Worm (Caenorhabditis elegans) whole organism, young adult: ENCODE measurements around the gene ZK1010.10.

Experiments
- B0035.1 ChIP-seq: sonication (generic microtip); optimal IDR thresholded peaks from 2 replicates; lab custom pipeline; 2016; ENCODE audit warnings: missing genetic modification characterization, mild to moderate bottlenecking, missing compliant biosample characterization, missing genotype, missing genetic modification reagents
- C17E4.6 ChIP-seq: fragments of 200-800 bp; sonication (Bioruptor generic); IDR thresholded peaks from 2 replicates; pipeline ENCODE4 v1.3.6; 2022; ENCODE audit warnings: missing genetic modification reagents, missing genetic modification characterization, missing compliant biosample characterization
- F33H1.4 ChIP-seq: fragments of 200-800 bp; sonication (Bioruptor generic); IDR thresholded peaks from 2 replicates; pipeline ENCODE4 v1.3.6; 2022; ENCODE audit warnings: missing genetic modification reagents, missing genetic modification characterization, missing compliant biosample characterization
- F39B2.1 ChIP-seq: fragments of 200-800 bp; sonication (Bioruptor generic); IDR thresholded peaks from 2 replicates; pipeline ENCODE4 v1.3.6; 2022; ENCODE audit warnings: missing genetic modification reagents, missing genetic modification characterization, missing compliant biosample characterization
- F57C9.4 ChIP-seq: sonication (generic microtip); optimal IDR thresholded peaks from 2 replicates; lab custom pipeline; 2017; ENCODE audit warnings: mild to moderate bottlenecking, missing genetic modification characterization, missing compliant biosample characterization
- K12H6.12 ChIP-seq: fragments of 200-800 bp; sonication (Bioruptor generic); optimal IDR thresholded peaks from 2 replicates; lab custom pipeline; 2018; ENCODE audit warnings: mild to moderate bottlenecking, missing genetic modification characterization, missing compliant biosample characterization
- Y95B8A.8 ChIP-seq: fragments of 200-800 bp; sonication (Bioruptor generic); IDR thresholded peaks from 2 replicates; pipeline ENCODE4 v1.3.6; 2022; ENCODE audit warnings: missing genetic modification reagents, missing genetic modification characterization, missing compliant biosample characterization
- ZK185.1 ChIP-seq: sonication (generic microtip); optimal IDR thresholded peaks from 2 replicates; lab custom pipeline; 2016; ENCODE audit warnings: mild to moderate bottlenecking, missing genetic modification characterization, missing compliant biosample characterization; ENCODE audit not compliant: poor library complexity, severe bottlenecking
- ama-1 ChIP-seq, 3 experiments: fragments of 150-350 bp in 1 of 3; sonication (generic microtip) in 2 of 3; optimal IDR thresholded peaks; 2 replicates each; lab custom pipeline; 2014 to 2018; ENCODE audit warnings: missing biosample characterization in 2 of 3, missing genetic modification characterization in 2 of 3, missing genetic modification reagents in 2 of 3
- aptf-2 ChIP-seq: fragments of 200-800 bp; sonication (Bioruptor generic); conservative IDR thresholded peaks from 2 replicates; pipeline ENCODE4 v1.3.6; 2022; ENCODE audit warnings: missing genetic modification reagents, missing genetic modification characterization, missing compliant biosample characterization
- aptf-3 ChIP-seq: fragments of 200-800 bp; sonication (Bioruptor generic); IDR thresholded peaks from 2 replicates; pipeline ENCODE4 v1.3.6; 2022; ENCODE audit warnings: missing genetic modification characterization, missing compliant biosample characterization
- athp-1 ChIP-seq: sonication (generic microtip); optimal IDR thresholded peaks from 2 replicates; lab custom pipeline; 2017; ENCODE audit warnings: mild to moderate bottlenecking, missing genetic modification characterization, missing compliant biosample characterization
- attf-5 ChIP-seq: fragments of 200-800 bp; sonication (Bioruptor generic); optimal IDR thresholded peaks from 2 replicates; lab custom pipeline; 2018; ENCODE audit warnings: mild to moderate bottlenecking, missing genetic modification characterization, missing compliant biosample characterization
- attf-6 ChIP-seq: fragments of 200-800 bp; sonication (Bioruptor generic); IDR thresholded peaks from 2 replicates; pipeline ENCODE4 v1.3.6; 2022; ENCODE audit warnings: missing genetic modification reagents, missing genetic modification characterization, missing compliant biosample characterization
- bed-2 ChIP-seq: fragments of 200-800 bp; sonication (Bioruptor generic); IDR thresholded peaks from 2 replicates; pipeline ENCODE4 v1.3.6; 2022; ENCODE audit warnings: missing genetic modification reagents, missing genetic modification characterization, missing compliant biosample characterization
- ceh-27 ChIP-seq: fragments of 200-800 bp; sonication (Bioruptor generic); optimal IDR thresholded peaks from 2 replicates; lab custom pipeline; 2018; ENCODE audit warnings: mild to moderate bottlenecking, missing genetic modification characterization, moderate library complexity, missing compliant biosample characterization
- ceh-40 ChIP-seq: fragments of 200-800 bp; sonication (Bioruptor generic); IDR thresholded peaks from 2 replicates; pipeline ENCODE4 v1.3.6; 2022; ENCODE audit warnings: missing genetic modification characterization, missing compliant biosample characterization
- ceh-58 ChIP-seq: fragments of 200-800 bp; sonication (Bioruptor generic); IDR thresholded peaks from 2 replicates; pipeline ENCODE4 v1.3.6; 2022; ENCODE audit warnings: missing genetic modification characterization, missing compliant biosample characterization
- ceh-79 ChIP-seq: sonication (generic microtip); optimal IDR thresholded peaks from 2 replicates; lab custom pipeline; 2017; ENCODE audit warnings: mild to moderate bottlenecking, missing genetic modification characterization, missing compliant biosample characterization
- ceh-91 ChIP-seq: fragments of 200-800 bp; sonication (Bioruptor generic); IDR thresholded peaks from 2 replicates; pipeline ENCODE4 v1.3.6; 2022; ENCODE audit warnings: missing genetic modification reagents, missing genetic modification characterization, missing compliant biosample characterization
- chd-7 ChIP-seq: sonication (generic microtip); optimal IDR thresholded peaks from 2 replicates; lab custom pipeline; 2016; ENCODE audit warnings: mild to moderate bottlenecking, missing genetic modification characterization, moderate library complexity, missing compliant biosample characterization
- dpff-1 ChIP-seq: sonication (generic microtip); optimal IDR thresholded peaks from 2 replicates; lab custom pipeline; 2017; ENCODE audit warnings: mild to moderate bottlenecking, missing genetic modification characterization, missing compliant biosample characterization
- egrh-3 ChIP-seq: fragments of 200-800 bp; sonication (Bioruptor generic); IDR thresholded peaks from 2 replicates; pipeline ENCODE4 v1.3.6; 2022; ENCODE audit warnings: missing genetic modification reagents, missing genetic modification characterization, missing compliant biosample characterization
- fkh-3 ChIP-seq: sonication (generic microtip); optimal IDR thresholded peaks from 2 replicates; lab custom pipeline; 2016; ENCODE audit warnings: mild to moderate bottlenecking, missing genetic modification characterization, missing compliant biosample characterization
- gei-17 ChIP-seq: fragments of 200-800 bp; sonication (Bioruptor generic); optimal IDR thresholded peaks from 2 replicates; lab custom pipeline; 2018; ENCODE audit warnings: mild to moderate bottlenecking, missing genetic modification characterization, missing compliant biosample characterization
- him-1 ChIP-seq: sonication (generic microtip); optimal IDR thresholded peaks from 2 replicates; lab custom pipeline; 2016; ENCODE audit warnings: missing genotype, missing genetic modification reagents, missing genetic modification characterization, missing compliant biosample characterization
- hlh-26 ChIP-seq: fragments of 200-800 bp; sonication (Bioruptor generic); conservative IDR thresholded peaks from 2 replicates; pipeline ENCODE4 v1.3.6; 2022; ENCODE audit warnings: missing genetic modification reagents, missing genetic modification characterization, missing compliant biosample characterization
- lag-1 ChIP-seq: fragments of 200-800 bp; sonication (Bioruptor generic); IDR thresholded peaks from 2 replicates; pipeline ENCODE4 v1.3.6; 2022; ENCODE audit warnings: missing genetic modification reagents, missing genetic modification characterization, missing compliant biosample characterization
- let-526 ChIP-seq: fragments of 200-800 bp; sonication (Bioruptor generic); IDR thresholded peaks from 2 replicates; pipeline ENCODE4 v1.3.6; 2022; ENCODE audit warnings: missing genetic modification reagents, missing genetic modification characterization, missing compliant biosample characterization
- lin-35 ChIP-seq, 3 experiments: fragments of 150-350 bp in 2 of 3; sonication (generic microtip) in 1 of 3; optimal IDR thresholded peaks; 2 replicates each; lab custom pipeline; 2014 to 2018; ENCODE audit warnings: missing biosample characterization in 3 of 3, missing genetic modification characterization in 3 of 3, missing genetic modification reagents in 3 of 3
- lin-40 ChIP-seq: sonication (generic microtip); optimal IDR thresholded peaks from 2 replicates; lab custom pipeline; 2016; ENCODE audit warnings: missing genetic modification characterization, mild to moderate bottlenecking, missing compliant biosample characterization, missing genotype, missing genetic modification reagents
- lsy-27 ChIP-seq: sonication (generic microtip); optimal IDR thresholded peaks from 2 replicates; lab custom pipeline; 2017; ENCODE audit warnings: missing genetic modification characterization, mild to moderate bottlenecking, missing compliant biosample characterization, antibody characterized with exemption, missing genotype, borderline replicate concordance; ENCODE audit not compliant: insufficient read depth
- mel-28 ChIP-seq: sonication (generic microtip); optimal IDR thresholded peaks from 2 replicates; lab custom pipeline; 2016; ENCODE audit warnings: borderline replicate concordance, mild to moderate bottlenecking, missing genetic modification characterization, missing compliant biosample characterization
- mxl-1 ChIP-seq: sonication (generic microtip); optimal IDR thresholded peaks from 2 replicates; lab custom pipeline; 2016; ENCODE audit warnings: missing genetic modification characterization, missing compliant biosample characterization
- nfya-2 ChIP-seq: fragments of 200-800 bp; sonication (Bioruptor generic); IDR thresholded peaks from 2 replicates; pipeline ENCODE4 v1.3.6; 2022; ENCODE audit warnings: missing genetic modification reagents, missing genetic modification characterization, missing compliant biosample characterization
- nhr-179 ChIP-seq: sonication (generic microtip); optimal IDR thresholded peaks from 2 replicates; lab custom pipeline; 2016; ENCODE audit warnings: mild to moderate bottlenecking, missing genetic modification characterization, missing compliant biosample characterization
- nhr-27 ChIP-seq: fragments of 200-800 bp; sonication (Bioruptor generic); optimal IDR thresholded peaks from 2 replicates; lab custom pipeline; 2018; ENCODE audit warnings: mild to moderate bottlenecking, missing genetic modification characterization, moderate library complexity, missing compliant biosample characterization
- nhr-90 ChIP-seq: sonication (generic microtip); optimal IDR thresholded peaks from 2 replicates; lab custom pipeline; 2016; ENCODE audit warnings: missing genotype, mild to moderate bottlenecking, missing genetic modification characterization, missing compliant biosample characterization
- pha-4 ChIP-seq: fragments of 150-350 bp; sonication (generic microtip); optimal IDR thresholded peaks from 2 replicates; lab custom pipeline; 2014; ENCODE audit warnings: missing biosample characterization, missing genetic modification reagents, missing genetic modification characterization
- rcor-1 ChIP-seq: fragments of 200-800 bp; sonication (Bioruptor generic); IDR thresholded peaks from 2 replicates; pipeline ENCODE4 v1.3.6; 2022; ENCODE audit warnings: missing genetic modification reagents, missing genetic modification characterization, missing compliant biosample characterization
- rpc-1 ChIP-seq, 2 experiments: fragments of 150-350 bp in 1 of 2; sonication (generic microtip) in 1 of 2; optimal IDR thresholded peaks; 2 replicates each; lab custom pipeline; 2014 to 2018; ENCODE audit warnings: missing biosample characterization in 1 of 2, missing genetic modification characterization in 1 of 2, missing genetic modification reagents in 1 of 2, missing genotype in 1 of 2
- snpc-3.4 ChIP-seq: sonication (generic microtip); optimal IDR thresholded peaks from 2 replicates; lab custom pipeline; 2017; ENCODE audit warnings: missing genetic modification characterization, mild to moderate bottlenecking, missing compliant biosample characterization, antibody characterized with exemption, moderate library complexity, missing genotype, missing genetic modification reagents
- unc-130 ChIP-seq: sonication (generic microtip); optimal IDR thresholded peaks from 2 replicates; lab custom pipeline; 2016; ENCODE audit warnings: missing genetic modification reagents, missing genetic modification characterization, missing compliant biosample characterization
- unc-62 ChIP-seq: fragments of 150-350 bp; optimal IDR thresholded peaks from 2 replicates; lab custom pipeline; 2014; ENCODE audit warnings: missing biosample characterization, missing genetic modification reagents, missing genetic modification characterization
- zim-3 ChIP-seq: sonication (generic microtip); optimal IDR thresholded peaks from 2 replicates; lab custom pipeline; 2017; ENCODE audit warnings: mild to moderate bottlenecking, missing genetic modification characterization, moderate library complexity, missing compliant biosample characterization
- ztf-25 ChIP-seq: fragments of 200-800 bp; sonication (Bioruptor generic); IDR thresholded peaks from 2 replicates; pipeline ENCODE4 v1.3.6; 2022; ENCODE audit warnings: missing genetic modification reagents, missing genetic modification characterization, missing compliant biosample characterization
- ztf-6 ChIP-seq: fragments of 200-800 bp; sonication (Bioruptor generic); IDR thresholded peaks from 2 replicates; pipeline ENCODE4 v1.3.6; 2022; ENCODE audit warnings: missing genetic modification reagents, missing genetic modification characterization, missing compliant biosample characterization

The ZK1010.10 gene

ce11 chrIII:13015754-13016317 lies 13.7 kb downstream of the ZK1010.10 start (continued):
- TF ChIP-seq mxl-1: peak; percentile 52
- peak; percentile 9 for TF ChIP-seq ceh-27 (GFP tag; lab: Kevin White, UChicago)
- TF ChIP-seq aptf-2 (GFP tag; lab: Robert Waterston, UW): no peak
- no peak for TF ChIP-seq ztf-6
- TF ChIP-seq B0035.1: no peak
- no peak for TF ChIP-seq gei-17
- TF ChIP-seq K12H6.12 (tag; lab: Kevin White, UChicago): no peak
- TF ChIP-seq bed-2: no peak
- TF ChIP-seq ceh-58: 0 out of 2 replicates have a peak, but pooled peaks have one; percentile 12
- TF ChIP-seq C17E4.6: no peak
- TF ChIP-seq rcor-1 (GFP tag; lab: Robert Waterston, UW): peak; percentile 33; the same call in 1 of the 2 replicates
- TF ChIP-seq ZK185.1 (tag; lab: Kevin White, UChicago): no peak
- peak; percentile 42; the same call in 1 of the 2 replicates for TF ChIP-seq F33H1.4 (GFP tag; lab: Robert Waterston, UW)
- no peak for TF ChIP-seq pha-4 (tag; lab: Kevin White, UChicago)
- TF ChIP-seq let-526: 0 out of 2 replicates have a peak, but pooled peaks have one; percentile 13
- no peak for TF ChIP-seq dpff-1
- peak; percentile 25 for TF ChIP-seq attf-5 (GFP tag; lab: Kevin White, UChicago)
- no peak for TF ChIP-seq nhr-179
- TF ChIP-seq nhr-90: peak; percentile 66
- no peak for TF ChIP-seq aptf-3 (GFP tag; lab: Robert Waterston, UW)
- peak; percentile 31 for TF ChIP-seq snpc-3.4 (tag; lab: Kevin White, UChicago)
- 0 out of 2 replicates have a peak, but pooled peaks have one; percentile 54 for TF ChIP-seq ztf-25 (GFP tag; lab: Robert Waterston, UW)
- peak; percentile 57 for TF ChIP-seq lin-40
- no peak for TF ChIP-seq zim-3 (tag; lab: Kevin White, UChicago)
- TF ChIP-seq unc-62: no peak
- no peak for TF ChIP-seq hlh-26 (GFP tag; lab: Robert Waterston, UW)
- TF ChIP-seq nfya-2 (GFP tag; lab: Robert Waterston, UW): no peak
- TF ChIP-seq ama-1 (optimal IDR thresholded peaks at IDR 0.05; lab: Kevin White, UChicago): no peak
- peak; percentile 4 to 76 for TF ChIP-seq ama-1 (GFP tag; optimal IDR thresholded peaks at IDR 0.05; lab: Kevin White, UChicago)
- no peak for TF ChIP-seq F39B2.1 (GFP tag; lab: Robert Waterston, UW)
- TF ChIP-seq unc-130 (GFP tag; lab: Kevin White, UChicago): no peak
- TF ChIP-seq lin-35 (GFP tag; optimal IDR thresholded peaks at IDR 0.05; lab: Kevin White, UChicago): peak in 1 of 3 experiments; percentile 44
- peak; percentile 37 for TF ChIP-seq athp-1 (tag; lab: Kevin White, UChicago)
- no peak for TF ChIP-seq lag-1
- peak; percentile 69 for TF ChIP-seq him-1 (tag; lab: Kevin White, UChicago)
- no peak for TF ChIP-seq attf-6
- no peak for TF ChIP-seq ceh-91 (GFP tag; lab: Robert Waterston, UW)
- no peak for TF ChIP-seq F57C9.4 (tag; lab: Kevin White, UChicago)
- TF ChIP-seq chd-7: peak; percentile 18
- TF ChIP-seq fkh-3: no peak
- TF ChIP-seq nhr-27 (tag; lab: Kevin White, UChicago): no peak
- peak; percentile 44; the same call in 1 of the 2 replicates for TF ChIP-seq egrh-3 (GFP tag; lab: Robert Waterston, UW)
- TF ChIP-seq mel-28 (tag; lab: Kevin White, UChicago): no peak
- TF ChIP-seq ceh-79 (tag; lab: Kevin White, UChicago): no peak
- peak; percentile 81 for TF ChIP-seq lsy-27 (tag; lab: Kevin White, UChicago)
- peak; percentile 82 for TF ChIP-seq rpc-1 (optimal IDR thresholded peaks at IDR 0.05; lab: Kevin White, UChicago)
- peak; percentile 88 for TF ChIP-seq rpc-1 (tag; optimal IDR thresholded peaks at IDR 0.05; lab: Kevin White, UChicago)
- 0 out of 2 replicates have a peak, but pooled peaks have one; percentile 42 for TF ChIP-seq ceh-40 (GFP tag; lab: Robert Waterston, UW)
- no peak for TF ChIP-seq Y95B8A.8 (GFP tag; lab: Robert Waterston, UW)
